Fruit fly (Drosophila melanogaster) whole organism, embryonic: Measurements from ENCODE around the gene CG16984.
A peak's percentile ranks its signal among the peaks of the same experiment; 100 is the strongest.

Source experiments
- Ada2b ChIP-seq: fragments of 200-800 bp; sonication (Bioruptor generic); IDR thresholded peaks from 2 replicates; pipeline ENCODE4 v1.3.6; 2022; ENCODE audit warnings: missing biosample characterization, missing genetic modification characterization
- Bgb ChIP-seq: fragments of 200-800 bp; sonication (Bioruptor generic); IDR thresholded peaks from 2 replicates; pipeline ENCODE4 v1.3.6; 2022; ENCODE audit warnings: missing biosample characterization, missing genetic modification characterization; ENCODE audit not compliant: partially characterized antibody
- BtbVII ChIP-seq: fragments of 200-800 bp; sonication (Bioruptor generic); optimal IDR thresholded peaks from 3 replicates; lab custom pipeline; 2017; ENCODE audit warnings: missing biosample characterization, mild to moderate bottlenecking, missing genetic modification characterization
- Bteb2 ChIP-seq: fragments of 200-800 bp; sonication (Bioruptor generic); optimal IDR thresholded peaks from 2 replicates; lab custom pipeline; 2016; ENCODE audit warnings: missing biosample characterization, missing genetic modification characterization
- CG10274 ChIP-seq: fragments of 200-800 bp; sonication (Bioruptor generic); optimal IDR thresholded peaks from 3 replicates; lab custom pipeline; 2017; ENCODE audit warnings: missing biosample characterization, mild to moderate bottlenecking, missing genetic modification characterization
- CG12071 ChIP-seq: fragments of 200-800 bp; sonication (Bioruptor generic); optimal IDR thresholded peaks from 3 replicates; lab custom pipeline; 2018; ENCODE audit warnings: missing biosample characterization, mild to moderate bottlenecking, missing genetic modification characterization
- CG1233 ChIP-seq: fragments of 200-800 bp; sonication (Bioruptor generic); optimal IDR thresholded peaks from 4 replicates; lab custom pipeline; 2018; ENCODE audit warnings: missing biosample characterization, mild to moderate bottlenecking, missing genetic modification characterization
- CG12942 ChIP-seq: fragments of 200-800 bp; sonication (Bioruptor generic); optimal IDR thresholded peaks from 3 replicates; lab custom pipeline; 2016; ENCODE audit warnings: missing biosample characterization, missing genetic modification characterization
- CG15269 ChIP-seq: fragments of 200-800 bp; sonication (Bioruptor generic); optimal IDR thresholded peaks from 2 replicates; lab custom pipeline; 2018; ENCODE audit warnings: missing biosample characterization, mild to moderate bottlenecking, missing genetic modification characterization, moderate library complexity
- CG17802 ChIP-seq: fragments of 200-800 bp; sonication (Bioruptor generic); optimal IDR thresholded peaks from 2 replicates; lab custom pipeline; 2018; ENCODE audit warnings: missing biosample characterization, mild to moderate bottlenecking, missing genetic modification characterization, moderate library complexity
- CG17912 ChIP-seq: fragments of 200-800 bp; sonication (Bioruptor generic); optimal IDR thresholded peaks from 2 replicates; lab custom pipeline; 2018; ENCODE audit warnings: missing biosample characterization, mild to moderate bottlenecking, missing genetic modification characterization
- CG18011 ChIP-seq: fragments of 200-800 bp; sonication (Bioruptor generic); optimal IDR thresholded peaks from 2 replicates; lab custom pipeline; 2017; ENCODE audit warnings: missing biosample characterization, missing genetic modification characterization, mild to moderate bottlenecking, moderate library complexity, missing genotype
- CG2199 ChIP-seq: fragments of 200-800 bp; sonication (Bioruptor generic); IDR thresholded peaks from 3 replicates; pipeline ENCODE4 v1.3.6; 2022; ENCODE audit warnings: missing biosample characterization, missing genetic modification characterization
- CG2712 ChIP-seq: fragments of 200-800 bp; optimal IDR thresholded peaks from 3 replicates; lab custom pipeline; 2019; ENCODE audit warnings: missing biosample characterization, mild to moderate bottlenecking, missing genetic modification characterization, moderate library complexity
- CG31388 ChIP-seq: fragments of 200-800 bp; sonication (Bioruptor generic); optimal IDR thresholded peaks from 2 replicates; lab custom pipeline; 2016; ENCODE audit warnings: missing biosample characterization, missing genetic modification characterization
- CG3163 ChIP-seq: fragments of 200-800 bp; sonication (Bioruptor generic); optimal IDR thresholded peaks from 3 replicates; lab custom pipeline; 2016; ENCODE audit warnings: missing biosample characterization, missing genetic modification characterization
- CG4282 ChIP-seq: fragments of 200-800 bp; sonication (Bioruptor generic); optimal IDR thresholded peaks from 2 replicates; lab custom pipeline; 2016; ENCODE audit warnings: missing biosample characterization, missing genetic modification characterization
- CG6765 ChIP-seq: fragments of 200-800 bp; sonication (Bioruptor generic); optimal IDR thresholded peaks from 3 replicates; lab custom pipeline; 2017; ENCODE audit warnings: missing biosample characterization, mild to moderate bottlenecking, missing genetic modification characterization
- CG8359 ChIP-seq: fragments of 200-800 bp; sonication (Bioruptor generic); optimal IDR thresholded peaks from 2 replicates; lab custom pipeline; 2017; ENCODE audit warnings: missing biosample characterization, mild to moderate bottlenecking, missing genetic modification characterization, borderline replicate concordance
- Dbx ChIP-seq: fragments of 200-800 bp; sonication (Bioruptor generic); IDR thresholded peaks from 3 replicates; pipeline ENCODE4 v1.3.6; 2022; ENCODE audit warnings: missing biosample characterization, missing genetic modification characterization
- Dip3 ChIP-seq: fragments of 200-800 bp; sonication (Bioruptor generic); optimal IDR thresholded peaks from 3 replicates; lab custom pipeline; 2016; ENCODE audit warnings: missing biosample characterization, missing genetic modification characterization
- Dp ChIP-seq: fragments of 200-800 bp; sonication (Bioruptor generic); optimal IDR thresholded peaks from 2 replicates; lab custom pipeline; 2018; ENCODE audit warnings: missing biosample characterization, mild to moderate bottlenecking, missing genetic modification characterization, moderate library complexity
- Fer1 ChIP-seq: fragments of 200-800 bp; sonication (Bioruptor generic); optimal IDR thresholded peaks from 2 replicates; lab custom pipeline; 2017; ENCODE audit warnings: missing biosample characterization, mild to moderate bottlenecking, missing genetic modification characterization
- Hr39 ChIP-seq: fragments of >200 bp; optimal IDR thresholded peaks from 2 replicates; lab custom pipeline; 2017
- Lhr ChIP-seq: fragments of 200-800 bp; sonication (Bioruptor generic); optimal IDR thresholded peaks from 3 replicates; lab custom pipeline; 2017; ENCODE audit warnings: mild to moderate bottlenecking, missing biosample characterization, missing genetic modification reagents, missing genetic modification characterization
- Max ChIP-seq: fragments of 200-800 bp; sonication (Bioruptor generic); optimal IDR thresholded peaks from 2 replicates; lab custom pipeline; 2016; ENCODE audit warnings: missing biosample characterization, mild to moderate bottlenecking, missing genetic modification characterization
- NK7.1 ChIP-seq: fragments of 200-800 bp; sonication (Bioruptor generic); optimal IDR thresholded peaks from 3 replicates; lab custom pipeline; 2016; ENCODE audit warnings: missing biosample characterization, missing genetic modification characterization
- Nf-YC ChIP-seq: fragments of 200-800 bp; optimal IDR thresholded peaks from 3 replicates; lab custom pipeline; 2019; ENCODE audit warnings: missing biosample characterization, mild to moderate bottlenecking, missing genetic modification characterization, moderate library complexity
- bbx ChIP-seq: fragments of 200-800 bp; sonication (Bioruptor generic); IDR thresholded peaks from 2 replicates; pipeline ENCODE4 v1.3.6; 2022; ENCODE audit warnings: missing biosample characterization, missing genetic modification characterization; ENCODE audit not compliant: partially characterized antibody
- croc ChIP-seq: fragments of 200-800 bp; sonication (Bioruptor generic); conservative IDR thresholded peaks from 3 replicates; pipeline ENCODE4 v1.3.6; 2022; ENCODE audit warnings: missing biosample characterization, missing genetic modification characterization
- crol ChIP-seq: fragments of 200-800 bp; sonication (Bioruptor generic); IDR thresholded peaks from 2 replicates; pipeline ENCODE4 v1.3.6; 2022; ENCODE audit warnings: missing biosample characterization, missing genetic modification characterization
- danr ChIP-seq: fragments of 200-800 bp; sonication (Bioruptor generic); IDR thresholded peaks from 2 replicates; pipeline ENCODE4 v1.3.6; 2022; ENCODE audit warnings: missing biosample characterization, missing genetic modification characterization
- ems ChIP-seq: fragments of 200-800 bp; sonication (Bioruptor generic); optimal IDR thresholded peaks from 3 replicates; lab custom pipeline; 2016; ENCODE audit warnings: missing biosample characterization, missing genetic modification characterization
- hth ChIP-seq: fragments of >200 bp; optimal IDR thresholded peaks from 2 replicates; lab custom pipeline; 2017; ENCODE audit warnings: inconsistent platforms
- luna ChIP-seq: fragments of 200-800 bp; sonication (Bioruptor generic); optimal IDR thresholded peaks from 2 replicates; lab custom pipeline; 2016; ENCODE audit warnings: missing biosample characterization, missing genetic modification characterization
- mirr ChIP-seq: fragments of 200-800 bp; sonication (Bioruptor generic); optimal IDR thresholded peaks from 3 replicates; lab custom pipeline; 2018; ENCODE audit warnings: missing biosample characterization, mild to moderate bottlenecking, missing genetic modification characterization
- mld ChIP-seq: fragments of 200-800 bp; sonication (Bioruptor generic); IDR thresholded peaks from 3 replicates; pipeline ENCODE4 v1.3.6; 2022; ENCODE audit warnings: missing biosample characterization, missing genetic modification characterization; ENCODE audit not compliant: partially characterized antibody
- odd ChIP-seq: fragments of 200-800 bp; sonication (Bioruptor generic); optimal IDR thresholded peaks from 2 replicates; lab custom pipeline; 2017; ENCODE audit warnings: missing biosample characterization, mild to moderate bottlenecking, missing genetic modification characterization
- pb ChIP-seq: fragments of 200-800 bp; sonication (Bioruptor generic); optimal IDR thresholded peaks from 3 replicates; lab custom pipeline; 2016; ENCODE audit warnings: missing biosample characterization, missing genetic modification characterization
- psq ChIP-seq: fragments of 200-800 bp; sonication (Bioruptor generic); optimal IDR thresholded peaks from 2 replicates; lab custom pipeline; 2017; ENCODE audit warnings: missing biosample characterization, missing genetic modification characterization
- ro ChIP-seq: fragments of 200-800 bp; sonication (Bioruptor generic); IDR thresholded peaks from 2 replicates; pipeline ENCODE4 v1.3.6; 2022; ENCODE audit warnings: missing biosample characterization, missing genetic modification characterization
- scrt ChIP-seq: fragments of 200-800 bp; sonication (Bioruptor generic); optimal IDR thresholded peaks from 2 replicates; lab custom pipeline; 2018; ENCODE audit warnings: missing biosample characterization, mild to moderate bottlenecking, missing genetic modification characterization, moderate library complexity
- sens ChIP-seq: fragments of 200-800 bp; sonication (Bioruptor generic); peaks from one replicate; lab custom pipeline; 2016; ENCODE audit warnings: missing biosample characterization, missing genetic modification characterization
- so ChIP-seq: fragments of 200-800 bp; sonication (Bioruptor generic); IDR thresholded peaks from 3 replicates; pipeline ENCODE4 v1.3.6; 2022; ENCODE audit warnings: missing biosample characterization, missing genetic modification characterization
- trem ChIP-seq: fragments of 200-800 bp; optimal IDR thresholded peaks from 3 replicates; lab custom pipeline; 2019; ENCODE audit warnings: missing biosample characterization, mild to moderate bottlenecking, missing genetic modification characterization, moderate library complexity
- twi ChIP-seq: fragments of 200-800 bp; optimal IDR thresholded peaks from 2 replicates; lab custom pipeline; 2019; ENCODE audit warnings: missing biosample characterization, mild to moderate bottlenecking, missing genetic modification characterization, moderate library complexity
- vnd ChIP-seq: fragments of 200-800 bp; sonication (Bioruptor generic); IDR thresholded peaks from 3 replicates; pipeline ENCODE4 v1.3.6; 2022; ENCODE audit warnings: missing biosample characterization, missing genetic modification characterization; ENCODE audit not compliant: partially characterized antibody
- vvl ChIP-seq: fragments of 200-800 bp; sonication (Bioruptor generic); IDR thresholded peaks from 2 replicates; pipeline ENCODE4 v1.3.6; 2022; ENCODE audit warnings: missing biosample characterization, missing genetic modification characterization
- zf30C ChIP-seq: fragments of 200-800 bp; sonication (Bioruptor generic); optimal IDR thresholded peaks from 3 replicates; lab custom pipeline; 2018; ENCODE audit warnings: missing biosample characterization, mild to moderate bottlenecking, missing genetic modification characterization

The CG16984 gene

dm6 chr3L:2634929-2635799 is 39.6 kb downstream of the CG16984 start (continued):
- TF ChIP-seq Dp (GFP tag; lab: Kevin White, UChicago) = peak; percentile 68
- no peak for TF ChIP-seq CG4282 (GFP tag; lab: Kevin White, UChicago)
- peak; percentile 76 for TF ChIP-seq NK7.1 (GFP tag; lab: Kevin White, UChicago)
- TF ChIP-seq twi (tag; lab: Kevin White, UChicago) = peak; percentile 81
- no peak for TF ChIP-seq Hr39 (lab: Kevin White, UChicago)
- peak; percentile 76 for TF ChIP-seq bbx (GFP tag; lab: Robert Waterston, UW)
- peak; percentile 55 for TF ChIP-seq CG12942 (GFP tag; lab: Kevin White, UChicago)
- peak; percentile 85 for TF ChIP-seq CG1233 (GFP tag; lab: Kevin White, UChicago)
- peak; percentile 84 for TF ChIP-seq pb
- TF ChIP-seq CG6765 = peak; percentile 96
- peak; percentile 85 for TF ChIP-seq CG12071 (GFP tag; lab: Kevin White, UChicago)
- peak; percentile 64 for TF ChIP-seq CG2712 (tag; lab: Kevin White, UChicago)
- 0 out of 3 replicates have a peak, but pooled peaks have one; percentile 19 for TF ChIP-seq croc
- peak; percentile 91 for TF ChIP-seq CG17912 (GFP tag; lab: Kevin White, UChicago)
- TF ChIP-seq Ada2b (GFP tag; lab: Robert Waterston, UW) = peak; percentile 53
- TF ChIP-seq BtbVII (GFP tag; lab: Kevin White, UChicago) = peak; percentile 90
- peak; percentile 89 for TF ChIP-seq crol (GFP tag; lab: Robert Waterston, UW)
- peak; percentile 65; the same call in 1 of the 3 replicates for TF ChIP-seq CG2199 (GFP tag; lab: Robert Waterston, UW)
- peak; percentile 78; the same call in 2 of the 3 replicates for TF ChIP-seq mld (GFP tag; lab: Robert Waterston, UW)
- peak; percentile 81 for TF ChIP-seq scrt (GFP tag; lab: Kevin White, UChicago)
- TF ChIP-seq Max (GFP tag; lab: Kevin White, UChicago) = peak; percentile 84
- TF ChIP-seq mirr (GFP tag; lab: Kevin White, UChicago) = peak; percentile 96
- TF ChIP-seq danr (GFP tag; lab: Robert Waterston, UW) = peak; percentile 43; the same call in 1 of the 2 replicates
- TF ChIP-seq CG17802 = peak; percentile 54
- peak; percentile 86 for TF ChIP-seq Bgb (GFP tag; lab: Robert Waterston, UW)
- TF ChIP-seq luna = peak; percentile 62
- TF ChIP-seq CG15269 (tag; lab: Kevin White, UChicago) = peak; percentile 74
- no peak for TF ChIP-seq CG31388 (GFP tag; lab: Kevin White, UChicago)
- peak; percentile 70 for TF ChIP-seq Dip3 (GFP tag; lab: Kevin White, UChicago)
- peak; percentile 63 for TF ChIP-seq CG18011 (GFP tag; lab: Kevin White, UChicago)
- TF ChIP-seq vvl = peak; percentile 96
- TF ChIP-seq ems (GFP tag; lab: Kevin White, UChicago) = peak; percentile 74
- TF ChIP-seq Dbx = peak; percentile 84
- no peak for TF ChIP-seq Lhr (GFP tag; lab: Kevin White, UChicago)
- TF ChIP-seq odd (GFP tag; lab: Kevin White, UChicago) = peak; percentile 93
- TF ChIP-seq vnd = peak; percentile 80
- peak; percentile 77 for TF ChIP-seq trem
- no peak for TF ChIP-seq ro (GFP tag; lab: Robert Waterston, UW)
- peak; percentile 93 for TF ChIP-seq Fer1 (GFP tag; lab: Kevin White, UChicago)
- peak; percentile 95 for TF ChIP-seq sens (GFP tag; lab: Kevin White, UChicago)
- TF ChIP-seq Bteb2 (GFP tag; lab: Kevin White, UChicago) = peak; percentile 79
- peak; percentile 24 for TF ChIP-seq CG8359
- TF ChIP-seq CG3163 (GFP tag; lab: Kevin White, UChicago) = peak; percentile 61
- peak; percentile 48 for TF ChIP-seq zf30C (GFP tag; lab: Kevin White, UChicago)
- peak; percentile 74 for TF ChIP-seq CG10274 (GFP tag; lab: Kevin White, UChicago)
- peak; percentile 86; the same call in 2 of the 3 replicates for TF ChIP-seq so (GFP tag; lab: Robert Waterston, UW)
- no peak for TF ChIP-seq hth (lab: Kevin White, UChicago)
- TF ChIP-seq psq (GFP tag; lab: Kevin White, UChicago) = peak; percentile 99
- TF ChIP-seq Nf-YC (tag; lab: Kevin White, UChicago) = peak; percentile 59
